Worm (Caenorhabditis elegans) whole organism, L3 larva: ENCODE results near the gene dpy-28.

Source experiments
- R02D3.7 ChIP-seq: fragments of 150-350 bp; optimal IDR thresholded peaks from 2 replicates; lab custom pipeline; 2014; ENCODE audit warnings: missing biosample characterization, missing genetic modification characterization
- ZK546.5 ChIP-seq: sonication (generic microtip); optimal IDR thresholded peaks from 2 replicates; lab custom pipeline; 2017; ENCODE audit warnings: missing biosample characterization, missing genetic modification characterization
- aly-2 ChIP-seq: fragments of 150-350 bp; optimal IDR thresholded peaks from 2 replicates; lab custom pipeline; 2014; ENCODE audit warnings: missing biosample characterization, missing genetic modification characterization
- ceh-16 ChIP-seq: sonication (generic microtip); optimal IDR thresholded peaks from 2 replicates; lab custom pipeline; 2017; ENCODE audit warnings: missing biosample characterization, missing genetic modification characterization
- ceh-28 ChIP-seq: fragments of 150-350 bp; optimal IDR thresholded peaks from 2 replicates; lab custom pipeline; 2014; ENCODE audit warnings: missing biosample characterization, missing genetic modification reagents, missing genetic modification characterization
- ceh-82 ChIP-seq: fragments of 150-350 bp; optimal IDR thresholded peaks from 2 replicates; lab custom pipeline; 2014; ENCODE audit warnings: missing biosample characterization, missing genetic modification characterization
- ceh-9 ChIP-seq: sonication (generic microtip); optimal IDR thresholded peaks from 2 replicates; lab custom pipeline; 2018; ENCODE audit warnings: missing biosample characterization, missing genetic modification characterization
- egl-27 ChIP-seq: sonication (generic microtip); optimal IDR thresholded peaks from 4 replicates; lab custom pipeline; 2017; ENCODE audit warnings: missing biosample characterization, missing genetic modification reagents, missing genetic modification characterization
- elt-1 ChIP-seq: fragments of 150-350 bp; optimal IDR thresholded peaks from 2 replicates; lab custom pipeline; 2014; ENCODE audit warnings: missing biosample characterization, missing genetic modification characterization
- elt-2 ChIP-seq: sonication (generic microtip); optimal IDR thresholded peaks from 2 replicates; lab custom pipeline; 2016; ENCODE audit warnings: missing genetic modification reagents, mild to moderate bottlenecking, missing genetic modification characterization, missing compliant biosample characterization
- elt-3 ChIP-seq, 3 experiments: fragments of 150-350 bp in 1 of 3; sonication (generic microtip) in 2 of 3; optimal IDR thresholded peaks; 2 replicates in 2 of 3; 4 replicates in 1 of 3; lab custom pipeline; 2014 to 2017; ENCODE audit warnings: missing biosample characterization in 3 of 3, missing genetic modification characterization in 3 of 3
- fos-1 ChIP-seq: fragments of 150-350 bp; optimal IDR thresholded peaks from 2 replicates; lab custom pipeline; 2014; ENCODE audit warnings: missing biosample characterization, missing genetic modification characterization
- hmg-11 ChIP-seq: sonication (generic microtip); optimal IDR thresholded peaks from 2 replicates; lab custom pipeline; 2016; ENCODE audit warnings: missing genetic modification characterization, missing compliant biosample characterization
- lin-15B ChIP-seq: fragments of 150-350 bp; optimal IDR thresholded peaks from 2 replicates; lab custom pipeline; 2014; ENCODE audit warnings: missing biosample characterization, missing genetic modification characterization
- lin-39 ChIP-seq: fragments of 150-350 bp; optimal IDR thresholded peaks from 2 replicates; lab custom pipeline; 2018; ENCODE audit warnings: missing biosample characterization, missing genetic modification reagents, missing genetic modification characterization
- lsy-12 ChIP-seq: sonication (generic microtip); optimal IDR thresholded peaks from 2 replicates; lab custom pipeline; 2016; ENCODE audit warnings: mild to moderate bottlenecking, missing genetic modification characterization, missing compliant biosample characterization
- mdl-1 ChIP-seq: fragments of 150-350 bp; optimal IDR thresholded peaks from 2 replicates; lab custom pipeline; 2014; ENCODE audit warnings: missing biosample characterization, missing genetic modification characterization
- mml-1 ChIP-seq: fragments of 150-350 bp; sonication (generic microtip); optimal IDR thresholded peaks from 3 replicates; lab custom pipeline; 2014; ENCODE audit warnings: missing biosample characterization, missing genetic modification characterization
- nhr-11 ChIP-seq: fragments of 150-350 bp; optimal IDR thresholded peaks from 2 replicates; lab custom pipeline; 2014; ENCODE audit warnings: missing biosample characterization, missing genetic modification characterization
- nhr-12 ChIP-seq: fragments of 150-350 bp; optimal IDR thresholded peaks from 2 replicates; lab custom pipeline; 2014; ENCODE audit warnings: missing biosample characterization, missing genetic modification characterization
- nhr-237 ChIP-seq: fragments of 150-350 bp; optimal IDR thresholded peaks from 2 replicates; lab custom pipeline; 2014; ENCODE audit warnings: missing biosample characterization, missing genetic modification characterization
- nhr-25 ChIP-seq: sonication (generic microtip); optimal IDR thresholded peaks from 2 replicates; lab custom pipeline; 2017; ENCODE audit warnings: missing biosample characterization, missing genetic modification characterization
- nhr-28 ChIP-seq: fragments of 150-350 bp; optimal IDR thresholded peaks from 2 replicates; lab custom pipeline; 2014; ENCODE audit warnings: missing biosample characterization, missing genetic modification characterization
- nhr-67 ChIP-seq: fragments of 150-350 bp; optimal IDR thresholded peaks from 2 replicates; lab custom pipeline; 2014; ENCODE audit warnings: missing biosample characterization, missing genetic modification characterization
- nhr-77 ChIP-seq: fragments of 150-350 bp; optimal IDR thresholded peaks from 2 replicates; lab custom pipeline; 2014; ENCODE audit warnings: missing biosample characterization, missing genetic modification characterization
- pqm-1 ChIP-seq: fragments of 150-350 bp; optimal IDR thresholded peaks from 2 replicates; lab custom pipeline; 2017; ENCODE audit warnings: missing biosample characterization, missing genetic modification characterization, inconsistent platforms
- sea-2 ChIP-seq: fragments of 150-350 bp; sonication (generic microtip); optimal IDR thresholded peaks from 4 replicates; lab custom pipeline; 2014; ENCODE audit warnings: missing biosample characterization, missing genetic modification reagents, missing genetic modification characterization
- snpc-4 ChIP-seq: fragments of 150-350 bp; optimal IDR thresholded peaks from 2 replicates; lab custom pipeline; 2014; ENCODE audit warnings: missing biosample characterization, missing genetic modification characterization
- unc-39 ChIP-seq: sonication (generic microtip); optimal IDR thresholded peaks from 4 replicates; lab custom pipeline; 2017; ENCODE audit warnings: missing biosample characterization, missing genetic modification characterization
- unc-62 ChIP-seq: fragments of 150-350 bp; sonication (generic microtip); optimal IDR thresholded peaks from 4 replicates; lab custom pipeline; 2014; ENCODE audit warnings: missing biosample characterization, missing genetic modification reagents, missing genetic modification characterization
- zag-1 ChIP-seq: fragments of 150-350 bp; optimal IDR thresholded peaks from 2 replicates; lab custom pipeline; 2014; ENCODE audit warnings: missing biosample characterization, missing genetic modification characterization

The dpy-28 gene

DNA sequence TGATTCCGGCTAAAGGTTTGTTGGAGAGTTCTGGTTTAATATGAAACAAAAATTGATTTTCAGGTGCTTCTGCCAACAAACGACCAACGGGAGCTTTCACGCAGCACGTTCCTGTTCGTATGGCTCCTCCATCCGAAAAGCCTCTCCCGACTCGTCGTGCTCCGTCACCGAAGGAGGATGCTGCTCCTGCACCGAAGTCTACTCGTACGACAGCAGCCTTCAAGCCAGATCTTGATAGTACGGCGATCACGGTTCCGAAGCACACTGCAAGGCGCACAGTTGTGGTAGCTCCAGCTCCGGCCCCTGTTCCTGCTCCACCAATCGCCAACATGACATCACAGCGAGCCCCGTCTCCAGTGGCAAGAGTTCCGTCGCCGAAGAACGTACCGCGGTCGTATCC lies 45.9 kb downstream of the dpy-28 start:
- no peak for TF ChIP-seq mdl-1 (tag; lab: Kevin White, UChicago)
- TF ChIP-seq pqm-1 (tag; lab: Kevin White, UChicago): no peak
- TF ChIP-seq ceh-82 (tag; lab: Kevin White, UChicago): no peak
- no peak for TF ChIP-seq elt-2 (tag; lab: Kevin White, UChicago)
- TF ChIP-seq, all 47 proteins: peak for 0

DNA sequence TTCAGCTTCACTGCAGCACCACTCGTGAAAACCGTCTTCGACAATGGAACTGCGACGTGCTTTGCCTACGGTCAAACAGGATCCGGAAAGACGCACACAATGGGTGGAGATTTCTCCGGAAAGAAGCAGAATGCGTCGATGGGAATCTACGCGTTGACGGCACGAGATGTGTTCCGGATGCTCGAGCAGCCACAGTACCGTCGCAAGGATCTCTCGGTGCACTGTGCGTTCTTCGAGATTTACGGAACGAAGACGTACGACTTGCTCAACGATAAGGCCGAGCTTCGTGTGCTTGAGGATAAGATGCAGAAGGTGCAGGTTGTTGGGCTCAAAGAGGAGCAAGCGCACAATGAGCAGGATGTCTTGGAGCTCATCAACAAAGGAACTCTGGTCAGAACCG lies 46.6 kb downstream of the dpy-28 start:
- no peak for TF ChIP-seq nhr-28 (tag; lab: Kevin White, UChicago)
- TF ChIP-seq lsy-12 (tag; lab: Kevin White, UChicago): no peak
- TF ChIP-seq nhr-12 (tag; lab: Kevin White, UChicago): no peak
- no peak for TF ChIP-seq ceh-28 (tag; lab: Kevin White, UChicago)
- no peak for TF ChIP-seq lin-39 (tag; lab: Kevin White, UChicago)
- no peak for TF ChIP-seq mml-1 (tag; lab: Kevin White, UChicago)
- no peak for TF ChIP-seq elt-2 (tag; lab: Kevin White, UChicago)
- no peak for TF ChIP-seq zag-1
- no peak for TF ChIP-seq elt-3 (tag; optimal IDR thresholded peaks at IDR 0.05; lab: Kevin White, UChicago)
- TF ChIP-seq elt-1 (tag; lab: Kevin White, UChicago): no peak
- no peak for TF ChIP-seq unc-39
- no peak for TF ChIP-seq lin-15B (tag; lab: Kevin White, UChicago)
- TF ChIP-seq aly-2 (tag; lab: Kevin White, UChicago): no peak
- TF ChIP-seq unc-62 (GFP tag; lab: Kevin White, UChicago): no peak
- TF ChIP-seq snpc-4: no peak
- TF ChIP-seq, all 47 proteins: peak for 0

DNA sequence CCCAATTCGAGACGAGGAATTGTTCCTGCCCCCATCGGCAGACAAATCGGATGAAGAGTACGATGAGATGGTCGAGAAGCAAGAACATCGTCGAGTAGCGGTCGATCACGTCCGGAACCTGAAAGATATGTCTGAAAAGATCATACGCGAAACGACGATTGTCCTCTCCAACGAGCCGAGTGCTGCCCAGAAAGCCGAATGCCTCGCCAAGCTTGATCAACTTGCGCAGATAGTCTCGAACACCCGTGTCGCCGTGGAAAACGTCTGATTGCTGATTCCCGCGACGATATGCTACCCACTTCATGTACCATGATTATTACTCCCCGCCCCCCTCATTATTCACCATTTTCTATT lies 47.5 kb downstream of the dpy-28 start:
- no peak for TF ChIP-seq elt-2 (tag; lab: Kevin White, UChicago)
- TF ChIP-seq nhr-237 (tag; lab: Kevin White, UChicago): no peak
- TF ChIP-seq ceh-82 (tag; lab: Kevin White, UChicago): no peak
- no peak for TF ChIP-seq mml-1 (tag; lab: Kevin White, UChicago)
- no peak for TF ChIP-seq lin-15B (tag; lab: Kevin White, UChicago)
- TF ChIP-seq fos-1 (tag; lab: Kevin White, UChicago): no peak
- TF ChIP-seq ceh-9 (tag; lab: Kevin White, UChicago): no peak
- no peak for TF ChIP-seq hmg-11 (tag; lab: Kevin White, UChicago)
- no peak for TF ChIP-seq ceh-28 (tag; lab: Kevin White, UChicago)
- TF ChIP-seq snpc-4: no peak
- TF ChIP-seq, all 47 proteins: peak for 0

ce11 chrIII:10810837-10811814 lies 48.2 kb downstream of the dpy-28 start:
- TF ChIP-seq R02D3.7 (tag; lab: Kevin White, UChicago): no peak
- no peak for TF ChIP-seq unc-62 (GFP tag; lab: Kevin White, UChicago)
- no peak for TF ChIP-seq nhr-77
- TF ChIP-seq nhr-11 (tag; lab: Kevin White, UChicago): no peak
- TF ChIP-seq hmg-11 (tag; lab: Kevin White, UChicago): no peak
- TF ChIP-seq nhr-25 (tag; lab: Kevin White, UChicago): no peak

- TF ChIP-seq zag-1 (no peak), elt-1 (tag; lab: Kevin White, UChicago) (no peak), pqm-1 (tag; lab: Kevin White, UChicago) (no peak), fos-1 (tag; lab: Kevin White, UChicago) (no peak), egl-27 (tag; lab: Kevin White, UChicago) (no peak), elt-3 (tag; optimal IDR thresholded peaks at IDR 0.05; lab: Kevin White, UChicago) (no peak), R02D3.7 (tag; lab: Kevin White, UChicago) (no peak), aly-2 (tag; lab: Kevin White, UChicago) (no peak), ceh-16 (no peak), lin-39 (tag; lab: Kevin White, UChicago) (no peak), nhr-67 (tag; lab: Kevin White, UChicago) (no peak), mdl-1 (tag; lab: Kevin White, UChicago) (no peak), lsy-12 (tag; lab: Kevin White, UChicago) (no peak), nhr-12 (tag; lab: Kevin White, UChicago) (no peak), nhr-25 (tag; lab: Kevin White, UChicago) (no peak), sea-2 (no peak), unc-62 (GFP tag; lab: Kevin White, UChicago) (no peak), hmg-11 (tag; lab: Kevin White, UChicago) (no peak), ZK546.5 (tag; lab: Kevin White, UChicago) (no peak)
These were observed 49.9 kb downstream of the dpy-28 start for ce11 chrIII:10812798-10813295.
